Fruit fly (Drosophila melanogaster): ENCODE results near the gene CG46430.

Gene CG46430

dm6 chr3L:10525641-10526382 is 47.5 kb downstream of the CG46430 start:
- TF ChIP-seq OdsH (GFP tag; optimal IDR thresholded peaks at IDR 0.05) (peak; percentile 7), acj6 (GFP tag; optimal IDR thresholded peaks at IDR 0.05) (peak; percentile 42), achi (GFP tag; optimal IDR thresholded peaks at IDR 0.05) (peak; percentile 35), CG3032 (tag; optimal IDR thresholded peaks at IDR 0.05) (peak; percentile 52), CG7368 (GFP tag; optimal IDR thresholded peaks at IDR 0.05) (no peak), CG8119 (GFP tag; IDR thresholded peaks at IDR 0.05) (no peak), Sox102F (GFP tag; optimal IDR thresholded peaks at IDR 0.05) (peak; percentile 16), CG1621 (tag; optimal IDR thresholded peaks at IDR 0.05) (no peak), cyc (GFP tag; optimal IDR thresholded peaks at IDR 0.05) (peak; percentile 8), Eip78C (GFP tag) (peak; percentile 84), CG8632 (GFP tag; optimal IDR thresholded peaks at IDR 0.05) (peak; percentile 40), ss (GFP tag; optimal IDR thresholded peaks at IDR 0.05) (peak in 1 of 2 experiments; percentile 29), Ets96B (tag; optimal IDR thresholded peaks at IDR 0.05) (peak; percentile 58), topi (GFP tag; optimal IDR thresholded peaks at IDR 0.05) (peak; percentile 21), CG11902 (GFP tag; optimal IDR thresholded peaks at IDR 0.05) (no peak), CG6163 (GFP tag; IDR thresholded peaks at IDR 0.05) (0 out of 3 replicates have a peak, but pooled peaks have one; percentile 9), dsx (GFP tag; optimal IDR thresholded peaks at IDR 0.05; ENCODE audit: poor library complexity, severe bottlenecking) (peak; percentile 35), CG6792 (GFP tag; optimal IDR thresholded peaks at IDR 0.05) (no peak), CG10669 (GFP tag; optimal IDR thresholded peaks at IDR 0.05) (peak; percentile 53), CG34406 (GFP tag; optimal IDR thresholded peaks at IDR 0.05) (peak; percentile 35), CG10631 (GFP tag; optimal IDR thresholded peaks at IDR 0.05) (peak; percentile 31), fkh (GFP tag; optimal IDR thresholded peaks at IDR 0.05) (no peak), CG3919 (GFP tag; optimal IDR thresholded peaks at IDR 0.05) (peak; percentile 4), svp (GFP tag) (peak; percentile 53), CG15336 (GFP tag; IDR thresholded peaks at IDR 0.05) (0 out of 2 replicates have a peak, but pooled peaks have one; percentile 8), Smox (GFP tag; optimal IDR thresholded peaks at IDR 0.05) (peak; percentile 25), esn (GFP tag; optimal IDR thresholded peaks at IDR 0.05) (peak; percentile 12)

dm6 chr3L:10528251-10528650 is 49.9 kb downstream of the CG46430 start:
- TF ChIP-seq CG1621 (tag; optimal IDR thresholded peaks at IDR 0.05) (no peak), net (GFP tag; optimal IDR thresholded peaks at IDR 0.05) (no peak), CG31627 (GFP tag; optimal IDR thresholded peaks at IDR 0.05) (no peak), Smox (GFP tag; optimal IDR thresholded peaks at IDR 0.05) (no peak), Met (GFP tag; optimal IDR thresholded peaks at IDR 0.05) (no peak), CG8119 (GFP tag; IDR thresholded peaks at IDR 0.05) (no peak), CG6854 (GFP tag; optimal IDR thresholded peaks at IDR 0.05) (no peak), CG6808 (GFP tag; optimal IDR thresholded peaks at IDR 0.05) (no peak), svp (GFP tag) (no peak), CG10669 (GFP tag; optimal IDR thresholded peaks at IDR 0.05) (no peak), CG32006 (GFP tag; optimal IDR thresholded peaks at IDR 0.05) (no peak), esn (GFP tag; optimal IDR thresholded peaks at IDR 0.05) (no peak), fd59A (GFP tag; optimal IDR thresholded peaks at IDR 0.05) (no peak), Hr39 (GFP tag; optimal IDR thresholded peaks at IDR 0.05) (no peak), CG11762 (GFP tag; optimal IDR thresholded peaks at IDR 0.05; ENCODE audit: insufficient read depth) (no peak)

Measured in whole organism, prepupa.